Fruit fly (Drosophila melanogaster) whole organism, embryonic: ENCODE results near the gene CG34453.
A peak's percentile ranks its signal among the peaks of the same experiment; 100 is the strongest.

Source experiments
- Adf1 ChIP-seq: fragments of 200-800 bp; sonication (Bioruptor generic); IDR thresholded peaks from 2 replicates; pipeline ENCODE4 v1.3.6; 2022; ENCODE audit warnings: missing biosample characterization, missing genetic modification characterization
- Asciz ChIP-seq: fragments of 200-800 bp; sonication (Bioruptor generic); optimal IDR thresholded peaks from 2 replicates; lab custom pipeline; 2017; ENCODE audit warnings: missing biosample characterization, mild to moderate bottlenecking, missing genetic modification characterization, missing genetic modification reagents
- Atf3 ChIP-seq: fragments of 200-800 bp; sonication (Bioruptor generic); optimal IDR thresholded peaks from 3 replicates; lab custom pipeline; 2016; ENCODE audit warnings: missing biosample characterization, missing genetic modification characterization
- Atf6 ChIP-seq: fragments of 200-800 bp; sonication (Bioruptor generic); IDR thresholded peaks from 2 replicates; pipeline ENCODE4 v1.3.6; 2022; ENCODE audit warnings: missing biosample characterization, missing genetic modification characterization
- Bgb ChIP-seq: fragments of 200-800 bp; sonication (Bioruptor generic); IDR thresholded peaks from 2 replicates; pipeline ENCODE4 v1.3.6; 2022; ENCODE audit warnings: missing biosample characterization, missing genetic modification characterization; ENCODE audit not compliant: partially characterized antibody
- CG10565 ChIP-seq: fragments of 200-800 bp; sonication (Bioruptor generic); optimal IDR thresholded peaks from 3 replicates; lab custom pipeline; 2016; ENCODE audit warnings: missing biosample characterization, mild to moderate bottlenecking, missing genetic modification characterization
- CG11247 ChIP-seq: fragments of 200-800 bp; sonication (Bioruptor generic); IDR thresholded peaks from 2 replicates; pipeline ENCODE4 v1.3.6; 2022; ENCODE audit warnings: missing biosample characterization, missing genetic modification characterization
- CG12744 ChIP-seq: fragments of 200-800 bp; sonication (Bioruptor generic); optimal IDR thresholded peaks from 2 replicates; lab custom pipeline; 2016; ENCODE audit warnings: missing biosample characterization, missing genetic modification characterization
- CG13624 ChIP-seq: fragments of 200-800 bp; sonication (Bioruptor generic); optimal IDR thresholded peaks from 2 replicates; lab custom pipeline; 2016; ENCODE audit warnings: missing biosample characterization, missing genetic modification characterization
- CG14965 ChIP-seq: fragments of 200-800 bp; sonication (Bioruptor generic); optimal IDR thresholded peaks from 2 replicates; lab custom pipeline; 2016; ENCODE audit warnings: missing biosample characterization, missing genetic modification characterization, borderline replicate concordance
- CG1832 ChIP-seq: fragments of 200-800 bp; sonication (Bioruptor generic); optimal IDR thresholded peaks from 2 replicates; lab custom pipeline; 2017; ENCODE audit warnings: missing biosample characterization, mild to moderate bottlenecking, missing genetic modification characterization, inconsistent platforms
- CG31224 ChIP-seq: fragments of 200-800 bp; sonication (Bioruptor generic); IDR thresholded peaks from 2 replicates; pipeline ENCODE4 v1.3.6; 2022; ENCODE audit warnings: missing biosample characterization, missing genetic modification characterization
- CG32767 ChIP-seq: fragments of 200-800 bp; sonication (Bioruptor generic); IDR thresholded peaks from 2 replicates; pipeline ENCODE4 v1.3.6; 2022; ENCODE audit warnings: missing biosample characterization, missing genetic modification characterization
- CG3281 ChIP-seq: fragments of 200-800 bp; sonication (Bioruptor generic); optimal IDR thresholded peaks from 3 replicates; lab custom pipeline; 2017; ENCODE audit warnings: missing biosample characterization, mild to moderate bottlenecking, missing genetic modification characterization
- CG4282 ChIP-seq: fragments of 200-800 bp; sonication (Bioruptor generic); optimal IDR thresholded peaks from 2 replicates; lab custom pipeline; 2016; ENCODE audit warnings: missing biosample characterization, missing genetic modification characterization
- CG4820 ChIP-seq: fragments of 200-800 bp; sonication (Bioruptor generic); optimal IDR thresholded peaks from 3 replicates; lab custom pipeline; 2016; ENCODE audit warnings: missing biosample characterization, missing genetic modification characterization
- CG6175 ChIP-seq: fragments of 200-800 bp; sonication (Bioruptor generic); IDR thresholded peaks from 3 replicates; pipeline ENCODE4 v1.3.6; 2022; ENCODE audit warnings: missing biosample characterization, missing genetic modification characterization
- CG6254 ChIP-seq: fragments of 200-800 bp; sonication (Bioruptor generic); optimal IDR thresholded peaks from 3 replicates; lab custom pipeline; 2017; ENCODE audit warnings: mild to moderate bottlenecking, missing biosample characterization, missing genetic modification reagents, missing genetic modification characterization
- CG7357 ChIP-seq: fragments of 200-800 bp; sonication (Bioruptor generic); IDR thresholded peaks from 3 replicates; pipeline ENCODE4 v1.3.6; 2022; ENCODE audit warnings: missing biosample characterization, missing genetic modification characterization
- CG7372 ChIP-seq: fragments of 200-800 bp; sonication (Bioruptor generic); IDR thresholded peaks from 2 replicates; pipeline ENCODE4 v1.3.6; 2022; ENCODE audit warnings: missing biosample characterization, missing genetic modification characterization
- CG9437 ChIP-seq: fragments of 200-800 bp; sonication (Bioruptor generic); optimal IDR thresholded peaks from 2 replicates; lab custom pipeline; 2018; ENCODE audit warnings: missing biosample characterization, mild to moderate bottlenecking, missing genetic modification characterization
- CG9727 ChIP-seq: fragments of 200-800 bp; sonication (Bioruptor generic); optimal IDR thresholded peaks from 3 replicates; lab custom pipeline; 2017; ENCODE audit warnings: missing biosample characterization, mild to moderate bottlenecking, missing genetic modification characterization
- Dll ChIP-seq: fragments of 200-800 bp; sonication (Bioruptor generic); IDR thresholded peaks from 4 replicates; pipeline ENCODE4 v1.3.6; 2022; ENCODE audit warnings: missing biosample characterization, missing genetic modification characterization; ENCODE audit not compliant: partially characterized antibody
- Doc2 ChIP-seq: fragments of 200-800 bp; sonication (Bioruptor generic); IDR thresholded peaks from 2 replicates; pipeline ENCODE4 v1.3.6; 2022; ENCODE audit warnings: missing biosample characterization, missing genetic modification characterization
- ERR ChIP-seq: fragments of 200-800 bp; sonication (Bioruptor generic); optimal IDR thresholded peaks from 2 replicates; lab custom pipeline; 2016; ENCODE audit warnings: missing biosample characterization, missing genetic modification characterization
- Ets65A ChIP-seq: fragments of 200-800 bp; sonication (Bioruptor generic); peaks from one replicate; lab custom pipeline; 2016; ENCODE audit warnings: missing biosample characterization, missing genetic modification characterization
- Gug ChIP-seq: fragments of 200-800 bp; sonication (Bioruptor generic); IDR thresholded peaks from 4 replicates; pipeline ENCODE4 v1.3.6; 2022; ENCODE audit warnings: missing biosample characterization, missing genetic modification characterization
- HLHmδ ChIP-seq: fragments of 200-800 bp; sonication (Bioruptor generic); optimal IDR thresholded peaks from 2 replicates; lab custom pipeline; 2018; ENCODE audit warnings: missing biosample characterization, mild to moderate bottlenecking, missing genetic modification characterization, moderate library complexity
- Jarid2 ChIP-seq: fragments of 200-800 bp; sonication (Bioruptor generic); optimal IDR thresholded peaks from 3 replicates; lab custom pipeline; 2017; ENCODE audit warnings: mild to moderate bottlenecking, missing biosample characterization, missing genetic modification reagents, missing genetic modification characterization
- Med ChIP-seq: fragments of 200-800 bp; sonication (Bioruptor generic); peaks from one replicate; lab custom pipeline; 2016; ENCODE audit warnings: missing biosample characterization, missing genetic modification characterization, mild to moderate bottlenecking, inconsistent platforms, moderate library complexity
- Stat92E ChIP-seq, 3 experiments: fragments of >200 bp in 2 of 3; fragments of 200-800 bp in 1 of 3; sonication (Bioruptor generic) in 1 of 3; optimal IDR thresholded peaks; 2 replicates each; lab custom pipeline; 2017 to 2019; ENCODE audit warnings: missing biosample characterization in 3 of 3, missing genetic modification characterization in 3 of 3, mild to moderate bottlenecking in 1 of 3, moderate library complexity in 1 of 3
- Xrp1 ChIP-seq: fragments of 200-800 bp; sonication (Bioruptor generic); IDR thresholded peaks from 2 replicates; pipeline ENCODE4 v1.3.6; 2022; ENCODE audit warnings: missing biosample characterization, missing genetic modification characterization
- ato ChIP-seq: fragments of 200-800 bp; sonication (Bioruptor generic); IDR thresholded peaks from 2 replicates; pipeline ENCODE4 v1.3.6; 2022; ENCODE audit warnings: missing biosample characterization, missing genetic modification characterization; ENCODE audit not compliant: partially characterized antibody
- az2 ChIP-seq: fragments of 200-800 bp; sonication (Bioruptor generic); optimal IDR thresholded peaks from 3 replicates; lab custom pipeline; 2016; ENCODE audit warnings: missing biosample characterization, missing genetic modification characterization
- bbx ChIP-seq: fragments of 200-800 bp; sonication (Bioruptor generic); IDR thresholded peaks from 2 replicates; pipeline ENCODE4 v1.3.6; 2022; ENCODE audit warnings: missing biosample characterization, missing genetic modification characterization; ENCODE audit not compliant: partially characterized antibody
- bowl ChIP-seq: fragments of 200-800 bp; sonication (Bioruptor generic); IDR thresholded peaks from 2 replicates; pipeline ENCODE4 v1.3.6; 2022; ENCODE audit warnings: missing biosample characterization, missing genetic modification characterization
- caup ChIP-seq: fragments of 200-800 bp; sonication (Bioruptor generic); optimal IDR thresholded peaks from 3 replicates; lab custom pipeline; 2017; ENCODE audit warnings: missing biosample characterization, mild to moderate bottlenecking, missing genetic modification characterization, moderate library complexity; ENCODE audit not compliant: severe bottlenecking
- cg ChIP-seq: fragments of 200-800 bp; sonication (Bioruptor generic); optimal IDR thresholded peaks from 3 replicates; lab custom pipeline; 2019; ENCODE audit warnings: missing biosample characterization, mild to moderate bottlenecking, missing genetic modification characterization, moderate library complexity
- ewg ChIP-seq: fragments of 200-800 bp; sonication (Bioruptor generic); optimal IDR thresholded peaks from 3 replicates; lab custom pipeline; 2017; ENCODE audit warnings: mild to moderate bottlenecking, missing biosample characterization, missing genetic modification reagents, missing genetic modification characterization
- gfzf ChIP-seq: fragments of 200-800 bp; sonication (Bioruptor generic); optimal IDR thresholded peaks from 2 replicates; lab custom pipeline; 2016; ENCODE audit warnings: missing biosample characterization, mild to moderate bottlenecking, missing genetic modification characterization, moderate library complexity
- lbe ChIP-seq: fragments of 200-800 bp; sonication (Bioruptor generic); optimal IDR thresholded peaks from 2 replicates; lab custom pipeline; 2016; ENCODE audit warnings: missing biosample characterization, mild to moderate bottlenecking, missing genetic modification characterization
- nmo ChIP-seq: fragments of 200-800 bp; sonication (Bioruptor generic); optimal IDR thresholded peaks from 2 replicates; lab custom pipeline; 2018; ENCODE audit warnings: missing biosample characterization, mild to moderate bottlenecking, missing genetic modification characterization, moderate library complexity
- sim ChIP-seq: fragments of 200-800 bp; sonication (Bioruptor generic); IDR thresholded peaks from 2 replicates; pipeline ENCODE4 v1.3.6; 2022; ENCODE audit warnings: missing biosample characterization, missing genetic modification characterization
- sna ChIP-seq: fragments of 200-800 bp; sonication (Bioruptor generic); IDR thresholded peaks from 2 replicates; pipeline ENCODE4 v1.3.6; 2022; ENCODE audit warnings: missing biosample characterization, missing genetic modification characterization; ENCODE audit not compliant: partially characterized antibody
- sug ChIP-seq: fragments of 200-800 bp; optimal IDR thresholded peaks from 2 replicates; lab custom pipeline; 2019; ENCODE audit warnings: missing biosample characterization, mild to moderate bottlenecking, missing genetic modification characterization, moderate library complexity
- vnd ChIP-seq: fragments of 200-800 bp; sonication (Bioruptor generic); IDR thresholded peaks from 3 replicates; pipeline ENCODE4 v1.3.6; 2022; ENCODE audit warnings: missing biosample characterization, missing genetic modification characterization; ENCODE audit not compliant: partially characterized antibody
- zfh1 ChIP-seq: fragments of 200-800 bp; sonication (Bioruptor generic); IDR thresholded peaks from 3 replicates; pipeline ENCODE4 v1.3.6; 2022; ENCODE audit warnings: missing biosample characterization, missing genetic modification characterization

CG34453 gene

dm6 chr3L:224004-224951 lies 8.9 kb downstream of the CG34453 start:
- TF ChIP-seq CG9437 (no peak), Stat92E (GFP tag; optimal IDR thresholded peaks at IDR 0.05; lab: Kevin White, UChicago) (peak in 1 of 3 experiments; percentile 10), CG3281 (GFP tag; lab: Kevin White, UChicago) (no peak), Bgb (GFP tag; lab: Robert Waterston, UW) (peak; percentile 65), zfh1 (GFP tag; lab: Robert Waterston, UW) (peak; percentile 57; the same call in 2 of the 3 replicates), caup (GFP tag; lab: Kevin White, UChicago) (peak; percentile 10), Ets65A (GFP tag; lab: Kevin White, UChicago) (peak; percentile 51), CG6254 (GFP tag; lab: Kevin White, UChicago) (no peak), az2 (no peak), Doc2 (GFP tag; lab: Robert Waterston, UW) (no peak), CG10565 (GFP tag; lab: Kevin White, UChicago) (no peak), CG9727 (GFP tag; lab: Kevin White, UChicago) (peak; percentile 56), Xrp1 (GFP tag; lab: Robert Waterston, UW) (peak; percentile 18), lbe (GFP tag; lab: Kevin White, UChicago) (peak; percentile 4), HLHmδ (GFP tag; lab: Kevin White, UChicago) (peak; percentile 74), ERR (GFP tag; lab: Kevin White, UChicago) (peak; percentile 40), CG31224 (GFP tag; lab: Robert Waterston, UW) (peak; percentile 36; the same call in 1 of the 2 replicates), CG12744 (peak; percentile 32), nmo (GFP tag; lab: Kevin White, UChicago) (peak; percentile 14), CG4282 (peak; percentile 42), cg (peak; percentile 89), vnd (GFP tag; lab: Robert Waterston, UW) (0 out of 3 replicates have a peak, but pooled peaks have one; percentile 9), CG32767 (GFP tag; lab: Robert Waterston, UW) (peak; percentile 91), Gug (GFP tag; lab: Robert Waterston, UW) (0 out of 4 replicates have a peak, but pooled peaks have one; percentile 13), CG11247 (GFP tag; lab: Robert Waterston, UW) (peak; percentile 51; the same call in 1 of the 2 replicates), Jarid2 (GFP tag; lab: Kevin White, UChicago) (peak; percentile 73), sna (GFP tag; lab: Robert Waterston, UW) (no peak), CG14965 (GFP tag; lab: Kevin White, UChicago) (no peak), ewg (GFP tag; lab: Kevin White, UChicago) (peak; percentile 76), CG4820 (GFP tag; lab: Kevin White, UChicago) (no peak), Med (peak; percentile 85), bbx (GFP tag; lab: Robert Waterston, UW) (peak; percentile 64), CG1832 (peak; percentile 52), Asciz (no peak), CG7357 (GFP tag; lab: Robert Waterston, UW) (no peak), CG13624 (GFP tag; lab: Kevin White, UChicago) (peak; percentile 83), bowl (GFP tag; lab: Robert Waterston, UW) (no peak), Atf6 (no peak), gfzf (GFP tag; lab: Kevin White, UChicago) (no peak), Adf1 (peak; percentile 73), Atf3 (GFP tag; lab: Kevin White, UChicago) (peak; percentile 1), CG6175 (GFP tag; lab: Robert Waterston, UW) (peak; percentile 72; the same call in 1 of the 3 replicates), sug (tag; lab: Kevin White, UChicago) (peak; percentile 44), ato (peak; percentile 48), Dll (GFP tag; lab: Robert Waterston, UW) (peak; percentile 32; the same call in 1 of the 4 replicates), sim (GFP tag; lab: Robert Waterston, UW) (peak; percentile 51; the same call in 1 of the 2 replicates), CG7372 (GFP tag; lab: Robert Waterston, UW) (no peak)
